Fruit fly (Drosophila melanogaster) S2 (cell line): ENCODE data around the gene CG42727.

ENCODE experiments used
- CG8478 ChIP-seq: fragments of >200 bp; optimal IDR thresholded peaks from 2 replicates; lab custom pipeline; 2018
- CTCF ChIP-seq, 2 experiments: fragments of >200 bp; optimal IDR thresholded peaks; 2 replicates each; lab custom pipeline; 2018

DNA sequence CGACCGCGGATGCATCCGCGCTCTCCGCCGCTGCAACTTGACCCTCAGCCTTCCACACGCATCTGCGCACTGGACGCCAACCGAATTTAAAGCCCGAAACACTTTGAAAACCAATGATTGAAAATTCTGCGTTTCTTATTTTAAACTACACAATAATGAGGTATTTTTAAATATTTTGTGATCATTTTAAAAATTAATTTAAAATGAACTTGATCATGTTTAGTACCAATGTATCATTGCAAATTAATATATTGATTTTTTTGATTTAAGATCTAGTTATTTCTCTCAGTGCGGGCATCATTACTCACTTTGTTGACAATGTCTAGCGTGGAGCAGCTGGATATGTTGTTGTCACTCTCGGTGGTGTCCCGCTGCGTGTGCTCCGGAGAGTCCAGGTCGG lies 19.0 kb downstream of the CG42727 start:
- TF ChIP-seq CG8478 (lab: Kevin White, UChicago): no peak
- TF ChIP-seq CTCF (optimal IDR thresholded peaks at IDR 0.05; lab: Kevin White, UChicago): no peak
